Worm (Caenorhabditis elegans) whole organism, dauer: ENCODE results near the gene lido-17.

Source experiments
- unc-62 ChIP-seq: sonication (generic microtip); optimal IDR thresholded peaks from 2 replicates; lab custom pipeline; 2017; ENCODE audit warnings: missing biosample characterization, missing genetic modification reagents, missing genetic modification characterization

The lido-17 gene

DNA sequence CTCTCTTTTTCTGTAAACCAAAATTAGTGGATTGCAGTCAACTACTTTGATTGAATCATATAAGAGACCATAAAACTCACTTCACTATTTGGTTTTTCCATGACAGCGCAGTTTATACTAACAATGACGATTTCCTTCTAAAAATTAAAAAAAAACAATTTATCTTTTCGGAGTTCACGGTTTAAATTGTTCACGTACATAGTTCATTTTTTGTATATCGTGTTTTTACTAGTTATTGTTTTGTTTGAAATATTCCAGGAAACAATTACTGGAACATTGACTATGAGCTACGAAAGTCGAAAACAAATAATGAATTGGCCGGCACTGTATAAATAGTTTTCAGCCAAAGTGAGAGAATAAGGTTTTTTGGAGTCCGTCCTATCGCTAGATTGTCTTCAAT lies at the start of gene lido-17:
TSS of gene lido-17 (minus strand) at position 101 of the 400 bp plus-strand sequence.
- TF ChIP-seq unc-62 (GFP tag; lab: Kevin White, UChicago) = no peak

DNA sequence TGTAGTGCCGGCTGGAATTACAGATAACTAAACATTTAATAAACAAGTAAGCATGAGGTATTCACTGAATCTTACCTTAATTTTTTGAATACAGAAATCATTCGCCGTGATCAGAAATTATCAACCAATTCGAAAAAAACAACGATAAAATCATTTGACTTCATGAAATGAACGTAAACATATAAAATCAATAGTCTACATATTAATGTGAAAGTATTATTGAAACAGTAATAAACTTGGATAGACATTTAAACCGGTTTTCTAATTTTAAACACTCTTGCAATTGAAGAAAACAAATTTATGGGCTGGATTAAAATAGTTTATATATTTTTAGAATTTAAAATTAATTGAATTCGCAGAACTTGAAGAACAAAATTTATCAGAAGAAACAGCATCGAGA lies 49.2 kb upstream of the lido-17 start, which contains the start of gene chil-16:
TSS of gene chil-16 (minus strand) at position 101 of the 400 bp plus-strand sequence.
- TF ChIP-seq unc-62 (GFP tag; lab: Kevin White, UChicago) = no peak

DNA sequence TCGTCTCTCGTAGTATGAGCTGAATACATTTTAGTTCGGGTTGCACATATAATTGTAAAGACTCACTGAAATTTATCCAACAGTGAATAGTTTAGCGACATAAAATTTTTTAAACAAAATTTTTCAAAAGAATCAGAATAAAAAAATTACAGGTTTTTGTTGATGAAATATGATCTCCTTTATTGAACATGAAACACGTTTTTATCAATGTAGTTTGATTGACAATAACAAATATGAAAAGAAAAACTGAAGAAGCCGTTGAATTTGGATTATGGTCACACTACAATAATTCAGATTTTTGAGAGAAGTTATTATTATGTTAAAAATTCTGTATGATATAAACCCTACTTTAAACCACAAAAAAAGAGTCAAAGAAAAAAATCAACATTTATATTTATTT lies 47.4 kb upstream of the lido-17 start, which contains the start of gene chil-17:
TSS of gene chil-17 (minus strand) at position 101 of the 400 bp plus-strand sequence.
- no peak for TF ChIP-seq unc-62 (GFP tag; lab: Kevin White, UChicago)

DNA sequence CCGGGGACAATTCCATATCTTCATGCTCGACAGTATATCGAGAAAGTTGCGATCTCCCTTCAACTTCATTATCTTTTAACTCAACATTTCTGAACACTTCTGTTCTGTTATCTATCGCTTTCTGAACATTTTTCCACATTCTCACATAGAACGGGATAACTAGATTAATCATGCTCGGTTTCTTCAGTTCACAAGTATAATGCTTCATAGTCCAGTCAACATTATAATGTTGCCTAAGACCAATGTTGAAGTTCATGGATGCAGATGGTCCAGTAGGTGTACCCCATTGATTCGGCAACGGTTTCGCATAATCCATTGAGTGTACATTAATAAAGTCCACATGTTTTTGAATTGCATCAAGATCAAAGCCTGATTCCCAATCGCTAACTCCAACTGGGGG lies 46.2 kb upstream of the lido-17 start:
- no peak for TF ChIP-seq unc-62 (GFP tag; lab: Kevin White, UChicago)

DNA sequence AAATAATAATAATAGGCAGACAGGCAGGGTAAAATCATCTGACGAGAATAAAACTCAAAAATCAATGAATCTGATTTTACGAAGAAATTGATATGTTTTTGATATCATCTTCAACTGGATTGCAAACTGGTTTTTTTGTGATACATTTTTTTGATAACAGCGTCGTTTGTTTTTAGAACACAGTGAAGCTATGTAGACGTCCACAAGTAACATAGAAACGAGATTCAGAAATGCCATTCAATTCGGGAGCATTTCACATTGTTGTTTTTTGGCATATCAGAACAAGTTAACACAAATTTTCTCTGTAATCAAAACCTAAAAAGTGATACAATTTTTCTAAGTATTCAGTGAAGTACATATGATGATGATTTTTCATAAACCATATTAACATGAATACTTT lies 45.6 kb upstream of the lido-17 start, which contains the start of gene chil-13:
TSS of gene chil-13 (minus strand) at position 101 of the 400 bp plus-strand sequence.
- TF ChIP-seq unc-62 (GFP tag; lab: Kevin White, UChicago) = no peak

DNA sequence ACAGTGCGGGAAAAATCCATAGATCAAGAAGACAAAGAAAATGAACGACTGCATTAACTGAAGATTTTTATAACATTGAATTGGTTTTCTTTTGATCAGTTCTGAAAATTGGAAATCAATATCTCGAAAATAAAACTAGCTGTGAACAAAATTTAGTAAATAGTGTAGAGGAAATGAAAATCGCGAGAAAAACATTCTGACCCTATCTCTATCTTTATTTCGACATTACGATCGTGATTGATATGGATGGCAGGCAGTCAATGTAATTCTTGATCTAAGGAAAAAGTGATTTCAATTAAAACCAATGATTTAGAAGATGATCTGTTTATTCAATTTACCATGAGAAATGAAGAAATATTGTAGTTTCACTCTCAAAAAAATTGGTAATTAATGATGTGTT lies 43.4 kb upstream of the lido-17 start, which contains the start of gene kin-16:
TSS of gene kin-16 (minus strand) at position 101 of the 400 bp plus-strand sequence.
- TF ChIP-seq unc-62 (GFP tag; lab: Kevin White, UChicago) = no peak

DNA sequence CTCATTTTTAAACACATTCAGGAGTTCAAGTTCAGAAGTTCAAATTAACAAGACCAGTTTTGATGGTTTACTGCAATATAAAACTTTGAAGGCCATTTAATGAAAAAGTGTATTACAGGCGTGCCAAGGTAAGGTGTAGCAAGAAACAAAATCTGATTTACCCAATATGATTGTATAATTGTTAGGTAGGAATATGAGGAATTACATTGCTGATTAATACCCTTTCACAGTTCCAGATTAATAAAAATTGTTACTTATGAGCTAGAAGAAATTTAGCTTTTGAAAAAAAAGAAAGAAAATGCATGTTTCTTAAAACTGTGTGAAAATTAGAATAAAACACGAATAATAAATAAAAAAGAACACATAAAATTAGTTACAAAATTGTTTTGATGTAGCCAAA lies 41.0 kb upstream of the lido-17 start, which contains the start of gene kin-15:
TSS of gene kin-15 (minus strand) at position 101 of the 400 bp plus-strand sequence.
- TF ChIP-seq unc-62 (GFP tag; lab: Kevin White, UChicago) = no peak

DNA sequence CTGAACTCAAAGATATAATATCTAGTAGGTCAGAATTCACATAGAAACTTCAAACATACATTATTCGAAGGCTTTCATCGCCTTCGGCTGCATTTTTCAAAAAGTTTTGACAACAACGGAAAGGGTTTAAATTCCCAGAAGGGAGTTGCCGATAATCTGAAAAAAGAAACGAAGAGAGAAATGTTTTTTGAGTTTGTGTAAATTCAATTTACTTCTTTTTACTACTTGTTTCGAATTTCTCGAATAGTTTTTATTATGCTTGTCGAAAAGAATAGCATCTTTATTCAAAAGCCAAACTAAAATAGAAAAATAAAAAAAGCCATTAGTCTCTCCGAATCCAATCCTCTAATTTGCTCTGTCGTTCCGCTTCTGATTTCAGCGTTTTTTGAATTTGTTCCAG lies 38.5 kb upstream of the lido-17 start:
- no peak for TF ChIP-seq unc-62 (GFP tag; lab: Kevin White, UChicago)

DNA sequence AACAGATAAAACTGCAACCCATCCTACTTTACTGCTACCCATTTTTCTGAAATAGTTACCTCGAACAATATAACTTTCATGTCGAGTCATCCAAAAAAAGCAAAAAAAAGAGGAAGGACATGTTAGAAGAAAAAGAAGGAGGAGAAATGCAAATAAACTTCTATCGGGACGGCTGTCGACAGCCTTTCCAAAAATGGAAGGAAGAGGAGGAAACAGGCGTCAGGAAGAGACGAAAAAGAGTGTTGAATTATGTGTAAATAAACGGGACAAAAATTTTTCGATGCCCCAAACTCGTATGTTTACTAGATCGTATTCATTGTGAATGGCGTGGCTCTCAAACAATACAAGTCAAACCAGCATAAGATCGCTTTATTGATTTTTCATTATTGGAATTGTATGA lies 35.0 kb upstream of the lido-17 start, which contains the start of gene M176.5:
TSS of gene M176.5 (minus strand) at position 101 of the 400 bp plus-strand sequence.
- TF ChIP-seq unc-62 (GFP tag; lab: Kevin White, UChicago) = no peak

DNA sequence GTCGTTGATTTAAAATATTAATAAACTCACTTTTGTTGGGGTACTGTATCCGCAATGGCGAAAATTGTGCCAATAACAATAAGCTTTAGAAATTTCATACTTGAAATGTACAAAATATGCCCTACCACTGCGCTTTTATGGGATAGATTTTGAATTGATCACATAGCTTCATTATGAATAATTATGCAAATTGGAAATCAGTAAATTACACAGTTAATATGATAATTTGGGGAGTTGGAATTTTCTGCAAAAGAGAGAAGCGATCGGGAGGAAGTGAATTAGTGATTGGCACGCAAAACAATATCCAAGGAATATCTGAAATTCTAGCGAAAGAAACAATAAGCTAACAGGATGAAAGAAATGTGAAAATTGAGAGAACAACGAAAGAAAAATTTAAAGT lies 33.5 kb upstream of the lido-17 start, which contains the start of gene M176.10:
TSS of gene M176.10 (minus strand) at position 101 of the 400 bp plus-strand sequence.
- TF ChIP-seq unc-62 (GFP tag; lab: Kevin White, UChicago) = no peak

DNA sequence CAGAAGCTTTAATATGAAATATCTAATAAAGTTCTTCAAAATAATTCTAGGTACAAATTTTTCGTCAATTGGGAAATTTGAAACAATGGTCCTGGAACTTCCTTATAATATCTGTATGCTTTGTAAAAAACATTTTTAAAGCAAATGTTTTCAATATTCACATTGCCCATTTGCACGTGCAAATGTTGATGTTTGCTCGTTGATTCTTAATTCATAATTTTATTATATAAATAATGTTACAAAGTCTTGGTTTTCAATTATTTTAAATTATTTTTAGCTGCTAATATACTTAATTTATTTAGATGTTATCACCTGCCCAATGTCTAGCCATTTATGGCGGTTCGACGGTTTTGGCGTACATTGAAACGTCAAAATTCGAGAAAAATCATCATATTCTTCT lies 29.3 kb upstream of the lido-17 start, which contains the start of gene M176.11:
TSS of gene M176.11 (plus strand) at position 301 of the 400 bp plus-strand sequence.
- TF ChIP-seq unc-62 (GFP tag; lab: Kevin White, UChicago) = no peak

DNA sequence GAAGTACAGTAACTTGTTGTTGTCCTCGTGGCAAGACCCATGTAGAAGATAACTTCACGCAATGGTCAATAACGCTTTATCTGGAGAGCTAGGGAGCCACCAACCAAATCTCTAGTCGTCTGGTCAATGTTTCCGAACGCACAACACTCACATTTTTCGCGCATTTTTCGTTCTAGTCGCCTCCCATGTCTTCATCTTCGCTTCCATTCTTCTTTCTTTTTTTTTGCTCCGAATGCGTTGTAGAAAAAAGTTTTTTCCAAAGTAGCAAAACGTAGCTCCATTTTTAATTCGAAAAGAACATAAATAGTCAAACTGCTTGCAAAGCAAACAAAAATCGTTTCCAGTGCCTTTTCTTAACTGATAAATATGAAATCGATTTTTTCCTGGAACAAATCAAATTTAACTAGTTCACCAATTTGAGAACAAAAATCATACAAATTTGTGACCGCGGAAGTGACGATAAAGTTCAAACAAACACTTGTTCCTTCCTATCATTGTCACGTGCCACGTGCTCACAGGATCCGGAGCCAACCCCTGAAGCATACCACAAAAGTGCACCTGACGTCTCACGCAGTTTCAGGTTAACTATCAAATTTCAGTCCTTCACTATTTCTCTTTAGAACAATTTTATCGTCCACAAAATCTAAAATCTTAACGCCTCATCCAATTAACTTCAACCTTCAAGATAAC lies 26.4 kb upstream of the lido-17 start:
- TF ChIP-seq unc-62 (GFP tag; lab: Kevin White, UChicago) = no peak

DNA sequence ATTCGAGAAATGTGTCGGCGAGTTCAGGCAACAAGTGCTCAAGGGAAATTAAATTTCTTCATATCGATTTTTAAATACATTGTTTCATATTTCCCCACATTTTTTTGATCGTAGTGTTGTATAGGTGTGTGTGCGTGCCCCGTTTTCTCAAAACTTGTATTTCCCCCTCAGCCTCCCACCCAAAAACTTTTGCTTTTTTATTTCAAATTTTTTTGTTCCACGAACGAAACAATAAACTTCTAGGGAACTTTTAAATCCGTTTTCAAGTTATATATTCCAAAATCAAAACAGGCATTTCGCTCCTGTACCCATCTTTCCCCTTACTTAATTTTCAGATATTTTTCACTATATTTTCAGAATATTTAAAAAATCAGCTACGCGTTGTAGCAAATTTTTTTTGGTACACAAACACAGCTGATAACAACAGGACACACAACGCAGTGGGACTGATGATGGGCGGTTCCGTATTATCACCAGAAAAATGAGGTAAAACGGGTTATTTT lies 25.5 kb upstream of the lido-17 start, which contains the start of the genes M176.4 and M176.16:
TSS of gene M176.4 (plus strand) at position 301 of the 503 bp plus-strand sequence.
TSS of gene M176.16 (plus strand) at position 453 of the 503 bp plus-strand sequence.
- no peak for TF ChIP-seq unc-62 (GFP tag; lab: Kevin White, UChicago)

DNA sequence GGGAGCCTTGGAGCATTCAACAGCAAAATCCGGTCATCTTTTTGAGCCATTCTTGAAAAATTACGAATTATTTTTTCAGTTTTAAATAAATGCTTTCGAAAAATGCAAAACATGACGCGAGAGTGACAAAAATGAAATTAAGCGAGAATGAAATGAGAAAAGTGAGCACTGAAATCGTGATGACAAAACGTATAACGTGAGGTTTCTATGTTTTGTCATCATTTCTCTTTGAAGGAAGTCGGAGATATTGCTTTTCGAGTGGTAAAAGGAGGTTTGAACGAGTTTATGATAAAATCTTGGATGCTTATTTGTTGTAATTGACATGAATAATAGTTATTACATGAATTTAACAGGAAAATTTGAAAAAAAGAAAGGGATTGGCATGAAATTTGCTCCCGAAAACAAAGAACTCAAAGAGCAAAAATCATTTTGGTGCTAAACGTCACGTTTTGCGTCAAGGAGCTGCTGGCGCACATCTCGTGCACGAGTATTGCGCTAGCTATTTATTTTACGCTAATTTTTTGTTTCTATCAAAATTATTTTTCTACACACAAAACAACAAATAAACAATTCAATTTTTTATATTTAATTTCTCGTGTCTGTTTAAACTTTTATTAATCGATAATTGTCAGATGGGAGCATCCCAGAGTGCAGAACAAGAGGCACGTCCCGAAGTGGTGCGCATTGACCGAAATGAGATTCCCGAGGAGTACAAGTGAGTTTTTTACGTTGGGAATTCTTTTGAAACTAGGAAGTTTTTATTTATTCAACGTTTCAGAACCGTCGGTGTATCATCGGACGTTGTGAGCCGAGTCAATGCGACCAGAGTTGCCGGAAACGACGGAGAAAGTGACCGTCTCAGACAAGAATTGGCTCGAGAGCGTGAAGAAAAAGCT lies 24.0 kb upstream of the lido-17 start, which contains the start of the genes gss-1 and chch-3:
TSS of gene gss-1 (minus strand) at position 51 of the 896 bp plus-strand sequence.
TSS of gene chch-3 (plus strand) at position 633 of the 896 bp plus-strand sequence.
- no peak for TF ChIP-seq unc-62 (GFP tag; lab: Kevin White, UChicago)

DNA sequence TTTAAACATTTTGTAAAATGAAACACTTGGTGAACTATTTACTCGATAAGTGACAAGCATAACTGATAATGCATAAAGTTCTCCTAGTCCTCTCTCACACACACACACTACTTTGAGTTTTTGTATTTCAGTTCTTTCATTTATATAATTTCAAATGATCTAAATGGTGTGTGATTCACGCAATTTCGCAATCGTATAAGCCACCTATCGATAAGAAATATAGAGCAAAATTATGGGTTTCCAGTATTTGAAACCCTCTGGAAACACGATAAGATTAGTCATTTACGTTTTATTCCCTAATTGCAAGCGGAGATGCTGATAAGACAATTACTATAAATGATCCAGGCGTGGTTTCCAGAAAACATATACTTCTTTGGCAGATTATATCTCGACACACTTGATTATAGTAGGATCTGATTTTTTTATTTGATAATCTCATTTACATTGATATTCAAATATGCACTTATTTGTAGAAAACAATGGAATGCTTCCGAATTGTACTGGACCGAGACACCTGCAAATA lies 19.5 kb upstream of the lido-17 start, which contains the start of gene arrd-3:
TSS of gene arrd-3 (plus strand) at position 473 of the 523 bp plus-strand sequence.
- TF ChIP-seq unc-62 (GFP tag; lab: Kevin White, UChicago) = no peak
